Worm (Caenorhabditis elegans) whole organism, late embryonic: ENCODE data around the gene F32G8.3.

ENCODE experiments used
- C08G9.2 ChIP-seq: sonication (generic microtip); optimal IDR thresholded peaks from 2 replicates; lab custom pipeline; 2016; ENCODE audit warnings: mild to moderate bottlenecking, missing genetic modification characterization, moderate library complexity, missing compliant biosample characterization
- ama-1 ChIP-seq: fragments of 150-350 bp; optimal IDR thresholded peaks from 2 replicates; lab custom pipeline; 2014
- fkh-6 ChIP-seq: sonication (generic microtip); optimal IDR thresholded peaks from 2 replicates; lab custom pipeline; 2016; ENCODE audit warnings: missing genetic modification characterization, missing compliant biosample characterization
- ref-2 ChIP-seq: sonication (generic microtip); optimal IDR thresholded peaks from 2 replicates; lab custom pipeline; 2016; ENCODE audit warnings: missing genetic modification characterization, missing compliant biosample characterization
- syd-9 ChIP-seq: sonication (generic microtip); optimal IDR thresholded peaks from 2 replicates; lab custom pipeline; 2016; ENCODE audit warnings: mild to moderate bottlenecking, missing genetic modification characterization, moderate library complexity, missing compliant biosample characterization
- ztf-16 ChIP-seq: sonication (generic microtip); optimal IDR thresholded peaks from 2 replicates; lab custom pipeline; 2017; ENCODE audit warnings: missing genetic modification characterization, missing compliant biosample characterization

DNA sequence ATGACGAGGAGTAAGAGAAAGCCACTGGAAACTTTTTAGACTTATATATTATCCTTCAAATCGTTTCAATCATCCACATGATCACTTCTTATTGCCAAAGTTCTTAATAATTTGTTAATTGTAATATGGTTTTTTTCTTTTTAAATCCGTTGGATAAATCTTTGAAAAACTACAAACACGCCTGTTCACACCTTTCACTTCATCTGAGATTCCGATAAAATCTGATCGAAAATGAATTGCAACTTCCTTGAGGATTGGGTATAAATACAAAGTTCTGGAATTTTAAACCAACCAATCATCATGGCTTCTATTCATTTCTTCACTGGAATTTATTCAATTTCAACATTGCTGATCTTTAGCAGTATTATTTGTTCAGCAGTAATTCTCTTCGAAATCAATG is 5.5 kb upstream of the F32G8.3 start, which contains the start of gene col-152:
- no peak for TF ChIP-seq ama-1
- TF ChIP-seq ref-2 (tag; lab: Kevin White, UChicago), result no peak
- no peak for TF ChIP-seq ztf-16 (tag; lab: Kevin White, UChicago)
- no peak for TF ChIP-seq syd-9 (tag; lab: Kevin White, UChicago)
- TF ChIP-seq C08G9.2, result no peak
- no peak for TF ChIP-seq fkh-6
